Worm (Caenorhabditis elegans) whole organism, L1 larva: ENCODE measurements around the gene F59C12.3.

Experiments
- Y116A8C.19 ChIP-seq: sonication (generic microtip); optimal IDR thresholded peaks from 2 replicates; lab custom pipeline; 2016; ENCODE audit warnings: missing compliant biosample characterization, missing genetic modification characterization, borderline replicate concordance
- alr-1 ChIP-seq: fragments of 200-800 bp; sonication (Bioruptor generic); optimal IDR thresholded peaks from 2 replicates; lab custom pipeline; 2018; ENCODE audit warnings: borderline replicate concordance, mild to moderate bottlenecking, missing genetic modification characterization, missing compliant biosample characterization
- blmp-1 ChIP-seq: fragments of 150-350 bp; optimal IDR thresholded peaks from 2 replicates; lab custom pipeline; 2014; ENCODE audit warnings: missing biosample characterization, missing genetic modification characterization
- efl-1 ChIP-seq, 4 experiments: fragments of 150-350 bp; optimal IDR thresholded peaks in 3 of 4; peaks in 1 of 4; 1 replicate in 1 of 4; 2 replicates in 3 of 4; lab custom pipeline; 2014; ENCODE audit warnings: missing biosample characterization in 2 of 4, missing genetic modification characterization in 2 of 4, missing genetic modification reagents in 2 of 4
- elt-3 ChIP-seq, 6 experiments: fragments of 150-350 bp in 1 of 6; sonication (generic microtip); optimal IDR thresholded peaks; 2 replicates each; lab custom pipeline; 2017 to 2018; ENCODE audit warnings: missing biosample characterization in 6 of 6, missing genetic modification characterization in 6 of 6, inconsistent platforms in 1 of 6
- fkh-10 ChIP-seq: sonication (generic microtip); optimal IDR thresholded peaks from 2 replicates; lab custom pipeline; 2017; ENCODE audit warnings: missing biosample characterization, missing genetic modification reagents, missing genetic modification characterization
- isw-1 ChIP-seq: fragments of 200-800 bp; sonication (Bioruptor generic); IDR thresholded peaks from 2 replicates; pipeline ENCODE4 v1.3.6; 2022; ENCODE audit warnings: missing genetic modification characterization, missing compliant biosample characterization
- lin-13 ChIP-seq: fragments of 150-350 bp; optimal IDR thresholded peaks from 2 replicates; lab custom pipeline; 2014; ENCODE audit warnings: missing biosample characterization, missing genetic modification reagents, missing genetic modification characterization
- lin-14 ChIP-seq: fragments of 200-800 bp; sonication (Bioruptor generic); optimal IDR thresholded peaks from 2 replicates; lab custom pipeline; 2018; ENCODE audit warnings: mild to moderate bottlenecking, missing genetic modification characterization, moderate library complexity, missing compliant biosample characterization
- lin-15B ChIP-seq: fragments of 150-350 bp; sonication (generic microtip); optimal IDR thresholded peaks from 3 replicates; lab custom pipeline; 2014; ENCODE audit warnings: missing biosample characterization, missing genetic modification characterization
- lsy-2 ChIP-seq, 2 experiments: fragments of 150-350 bp; optimal IDR thresholded peaks; 2 replicates each; lab custom pipeline; 2014; ENCODE audit warnings: missing biosample characterization in 2 of 2, missing genetic modification characterization in 2 of 2
- mab-9 ChIP-seq: fragments of 200-800 bp; sonication (Bioruptor generic); IDR thresholded peaks from 2 replicates; pipeline ENCODE4 v1.3.6; 2022; ENCODE audit warnings: missing genetic modification reagents, missing genetic modification characterization, missing compliant biosample characterization
- mef-2 ChIP-seq: fragments of 150-350 bp; optimal IDR thresholded peaks from 2 replicates; lab custom pipeline; 2014; ENCODE audit warnings: missing biosample characterization, missing genetic modification characterization
- nhr-11 ChIP-seq: fragments of 150-350 bp; optimal IDR thresholded peaks from 2 replicates; lab custom pipeline; 2014; ENCODE audit warnings: missing biosample characterization, missing genetic modification characterization
- nhr-19 ChIP-seq: fragments of 200-800 bp; sonication (Bioruptor generic); conservative IDR thresholded peaks from 2 replicates; pipeline ENCODE4 v1.3.6; 2022; ENCODE audit warnings: missing genetic modification characterization, missing compliant biosample characterization
- nhr-20 ChIP-seq: sonication (generic microtip); optimal IDR thresholded peaks from 2 replicates; lab custom pipeline; 2016; ENCODE audit warnings: mild to moderate bottlenecking, missing genetic modification characterization, missing compliant biosample characterization
- nhr-47 ChIP-seq: sonication (generic microtip); optimal IDR thresholded peaks from 2 replicates; lab custom pipeline; 2016; ENCODE audit warnings: mild to moderate bottlenecking, missing genetic modification characterization, moderate library complexity, missing compliant biosample characterization
- nhr-76 ChIP-seq: sonication (generic microtip); optimal IDR thresholded peaks from 2 replicates; lab custom pipeline; 2017; ENCODE audit warnings: missing biosample characterization, missing genetic modification characterization
- nhr-90 ChIP-seq: sonication (generic microtip); optimal IDR thresholded peaks from 2 replicates; lab custom pipeline; 2016; ENCODE audit warnings: mild to moderate bottlenecking, missing genetic modification characterization, missing compliant biosample characterization; ENCODE audit not compliant: poor library complexity
- pqm-1 ChIP-seq: sonication (generic microtip); optimal IDR thresholded peaks from 3 replicates; lab custom pipeline; 2017; ENCODE audit warnings: missing biosample characterization, missing genetic modification characterization
- snpc-4 ChIP-seq: fragments of 150-350 bp; optimal IDR thresholded peaks from 2 replicates; lab custom pipeline; 2014; ENCODE audit warnings: missing biosample characterization, missing genetic modification characterization
- swsn-7 ChIP-seq: sonication (generic microtip); optimal IDR thresholded peaks from 2 replicates; lab custom pipeline; 2016; ENCODE audit warnings: missing genetic modification characterization, missing compliant biosample characterization
- unc-130 ChIP-seq: fragments of 150-350 bp; optimal IDR thresholded peaks from 2 replicates; lab custom pipeline; 2017; ENCODE audit warnings: missing biosample characterization, missing genetic modification characterization, inconsistent platforms
- unc-86 ChIP-seq: sonication (generic microtip); optimal IDR thresholded peaks from 2 replicates; lab custom pipeline; 2016; ENCODE audit warnings: missing genetic modification characterization, missing compliant biosample characterization
- xbp-1 ChIP-seq: sonication (generic microtip); optimal IDR thresholded peaks from 2 replicates; lab custom pipeline; 2016; ENCODE audit warnings: missing genetic modification characterization, missing compliant biosample characterization
- zag-1 ChIP-seq: fragments of 150-350 bp; optimal IDR thresholded peaks from 2 replicates; lab custom pipeline; 2014; ENCODE audit warnings: missing biosample characterization, missing genetic modification characterization

F59C12.3 gene

ce11 chrX:16575262-16575661, 34.1 kb downstream of the F59C12.3 start:
- TF ChIP-seq nhr-20 (tag; lab: Kevin White, UChicago), result no peak

- TF ChIP-seq nhr-90, result no peak
- TF ChIP-seq pqm-1 (tag; lab: Kevin White, UChicago), result no peak
- TF ChIP-seq Y116A8C.19 (tag; lab: Kevin White, UChicago), result no peak
- no peak for TF ChIP-seq swsn-7 (tag; lab: Kevin White, UChicago)
- TF ChIP-seq, all 84 proteins: peak for 0
Observed at ce11 chrX:16574303-16574702, 35.0 kb downstream of the F59C12.3 start.

- TF ChIP-seq Y116A8C.19 (tag; lab: Kevin White, UChicago), result no peak
- no peak for TF ChIP-seq lsy-2 (tag; optimal IDR thresholded peaks at IDR 0.05; lab: Kevin White, UChicago)
Observed at ce11 chrX:16571877-16572276, 37.4 kb downstream of the F59C12.3 start.

ce11 chrX:16566358-16566757, 43.0 kb downstream of the F59C12.3 start:
- TF ChIP-seq snpc-4 (tag; lab: Kevin White, UChicago) (peak; percentile 87), lin-15B (no peak), unc-130 (tag; lab: Kevin White, UChicago) (no peak), Y116A8C.19 (tag; lab: Kevin White, UChicago) (no peak), nhr-47 (tag; lab: Kevin White, UChicago) (no peak), nhr-76 (tag; lab: Kevin White, UChicago) (no peak), lin-14 (GFP tag; lab: Kevin White, UChicago) (no peak), isw-1 (no peak)

ce11 chrX:16565781-16566180, 43.5 kb downstream of the F59C12.3 start:
- no peak for TF ChIP-seq lsy-2 (tag; optimal IDR thresholded peaks at IDR 0.05; lab: Kevin White, UChicago)
- TF ChIP-seq snpc-4 (tag; lab: Kevin White, UChicago), result peak; percentile 75

ce11 chrX:16564515-16565285, 44.6 kb downstream of the F59C12.3 start:
- TF ChIP-seq nhr-19 (GFP tag; lab: Robert Waterston, UW) (0 out of 2 replicates have a peak, but pooled peaks have one; percentile 5), lin-13 (GFP tag; lab: Kevin White, UChicago) (no peak), snpc-4 (tag; lab: Kevin White, UChicago) (peak; percentile 93), fkh-10 (GFP tag; lab: Kevin White, UChicago) (peak; percentile 75), alr-1 (tag; lab: Kevin White, UChicago) (no peak), nhr-90 (no peak)

ce11 chrX:16560895-16561294, 48.4 kb downstream of the F59C12.3 start:
- TF ChIP-seq blmp-1 (peak; percentile 56), snpc-4 (tag; lab: Kevin White, UChicago) (no peak), pqm-1 (tag; lab: Kevin White, UChicago) (no peak)

ce11 chrX:16559387-16559786, 49.9 kb downstream of the F59C12.3 start:
- TF ChIP-seq lin-13 (GFP tag; lab: Kevin White, UChicago) (no peak), lin-14 (GFP tag; lab: Kevin White, UChicago) (peak; percentile 54), efl-1 (optimal IDR thresholded peaks at IDR 0.05; lab: Kevin White, UChicago) (no peak), efl-1 (GFP tag; optimal IDR thresholded peaks at IDR 0.05 in 1 of 2; lab: Kevin White, UChicago) (no peak), xbp-1 (tag; lab: Kevin White, UChicago) (no peak), zag-1 (no peak), mef-2 (tag; lab: Kevin White, UChicago) (no peak), blmp-1 (peak; percentile 90), unc-86 (tag; lab: Kevin White, UChicago) (no peak), nhr-11 (tag; lab: Kevin White, UChicago) (no peak), mab-9 (GFP tag; lab: Robert Waterston, UW) (no peak), nhr-20 (tag; lab: Kevin White, UChicago) (no peak), elt-3 (tag; optimal IDR thresholded peaks at IDR 0.05; lab: Kevin White, UChicago) (peak in 2 of 6 experiments; percentile 19 to 71)
